Fruit fly (Drosophila melanogaster) whole organism, pupa: ENCODE measurements around the gene CG31609.

Experiments
- CG8159 ChIP-seq: fragments of 200-800 bp; sonication (Bioruptor generic); optimal IDR thresholded peaks from 3 replicates; lab custom pipeline; 2018; ENCODE audit warnings: missing biosample characterization, mild to moderate bottlenecking, missing genetic modification characterization, moderate library complexity
- CG8301 ChIP-seq: fragments of 200-800 bp; sonication (Bioruptor generic); optimal IDR thresholded peaks from 2 replicates; lab custom pipeline; 2018; ENCODE audit warnings: missing biosample characterization, mild to moderate bottlenecking, missing genetic modification characterization
- D1 ChIP-seq: fragments of 200-800 bp; sonication (Bioruptor generic); optimal IDR thresholded peaks from 2 replicates; lab custom pipeline; 2018; ENCODE audit warnings: missing biosample characterization, mild to moderate bottlenecking, missing genetic modification characterization, moderate library complexity
- EcR ChIP-seq: fragments of 200-800 bp; sonication (Bioruptor generic); optimal IDR thresholded peaks from 3 replicates; lab custom pipeline; 2019; ENCODE audit warnings: missing biosample characterization, missing genetic modification characterization, mild to moderate bottlenecking, moderate library complexity, missing genetic modification reagents
- Ets98B ChIP-seq: fragments of 200-800 bp; sonication (Bioruptor generic); IDR thresholded peaks from 2 replicates; pipeline ENCODE4 v1.3.6; 2022; ENCODE audit warnings: missing biosample characterization, missing genetic modification characterization
- fd96Ca ChIP-seq: fragments of 200-800 bp; sonication (Bioruptor generic); IDR thresholded peaks from 3 replicates; pipeline ENCODE4 v1.3.6; 2022; ENCODE audit warnings: missing biosample characterization, missing genetic modification characterization
- gl ChIP-seq: fragments of 200-800 bp; sonication (Bioruptor generic); optimal IDR thresholded peaks from 2 replicates; lab custom pipeline; 2018; ENCODE audit warnings: missing biosample characterization, mild to moderate bottlenecking, missing genetic modification characterization

dm6 chr2L:9134209-9134608, 36.8 kb downstream of the CG31609 start:
- TF ChIP-seq gl (no peak), CG8159 (tag; lab: Kevin White, UChicago) (no peak), Ets98B (no peak), EcR (no peak), D1 (tag; lab: Kevin White, UChicago) (no peak), fd96Ca (no peak), CG8301 (tag; lab: Kevin White, UChicago) (no peak)
